Worm (Caenorhabditis elegans): Measurements from ENCODE around the gene wars-1.
A peak's percentile ranks its signal among the peaks of the same experiment; 100 is the strongest.

The wars-1 gene

ce11 chrV:18803260-18803659 lies 55.8 kb downstream of the wars-1 start, which contains the start of gene C54E10.10:
C54E10.10 (minus strand) TSS chrV:18803360.
- no peak for TF ChIP-seq efl-1 (optimal IDR thresholded peaks at IDR 0.05)
- peak in 1 of 2 experiments; percentile 16 for TF ChIP-seq efl-1 (GFP tag; optimal IDR thresholded peaks at IDR 0.05 in 1 of 2)
- TF ChIP-seq zip-4 (GFP tag; optimal IDR thresholded peaks at IDR 0.05), result no peak
- TF ChIP-seq ceh-82 (tag; optimal IDR thresholded peaks at IDR 0.05), result no peak

Measured in whole organism, L1 larva.